Fruit fly (Drosophila melanogaster) whole organism, embryonic: Measurements from ENCODE around the gene cbt.

Experiments used
- Aef1 ChIP-seq: fragments of 200-800 bp; sonication (Bioruptor generic); IDR thresholded peaks from 3 replicates; pipeline ENCODE4 v1.3.6; 2022; ENCODE audit warnings: missing biosample characterization, missing genetic modification characterization
- Asciz ChIP-seq: fragments of 200-800 bp; sonication (Bioruptor generic); optimal IDR thresholded peaks from 2 replicates; lab custom pipeline; 2017; ENCODE audit warnings: missing biosample characterization, mild to moderate bottlenecking, missing genetic modification characterization, missing genetic modification reagents
- Atf-2 ChIP-seq: fragments of 200-800 bp; sonication (Bioruptor generic); optimal IDR thresholded peaks from 2 replicates; lab custom pipeline; 2016; ENCODE audit warnings: missing biosample characterization, missing genetic modification characterization
- CG10209 ChIP-seq: fragments of 200-800 bp; sonication (Bioruptor generic); optimal IDR thresholded peaks from 3 replicates; lab custom pipeline; 2017; ENCODE audit warnings: missing biosample characterization, mild to moderate bottlenecking, missing genetic modification characterization, missing genetic modification reagents
- CG10959 ChIP-seq: fragments of 200-800 bp; sonication (Bioruptor generic); IDR thresholded peaks from 2 replicates; pipeline ENCODE4 v1.3.6; 2022; ENCODE audit warnings: missing biosample characterization, missing genetic modification characterization
- CG1233 ChIP-seq: fragments of 200-800 bp; sonication (Bioruptor generic); optimal IDR thresholded peaks from 4 replicates; lab custom pipeline; 2018; ENCODE audit warnings: missing biosample characterization, mild to moderate bottlenecking, missing genetic modification characterization
- CG14710 ChIP-seq: fragments of 200-800 bp; sonication (Bioruptor generic); optimal IDR thresholded peaks from 3 replicates; lab custom pipeline; 2019; ENCODE audit warnings: missing biosample characterization, mild to moderate bottlenecking, missing genetic modification characterization, moderate library complexity
- CG15479 ChIP-seq: fragments of 200-800 bp; sonication (Bioruptor generic); optimal IDR thresholded peaks from 3 replicates; lab custom pipeline; 2019; ENCODE audit warnings: missing biosample characterization, mild to moderate bottlenecking, missing genetic modification characterization, moderate library complexity
- CG1647 ChIP-seq: fragments of 200-800 bp; sonication (Bioruptor generic); optimal IDR thresholded peaks from 3 replicates; lab custom pipeline; 2016; ENCODE audit warnings: missing biosample characterization, missing genetic modification characterization
- CG16815 ChIP-seq: fragments of 200-800 bp; sonication (Bioruptor generic); optimal IDR thresholded peaks from 3 replicates; lab custom pipeline; 2017; ENCODE audit warnings: missing biosample characterization, mild to moderate bottlenecking, missing genetic modification characterization
- CG17612 ChIP-seq: fragments of 200-800 bp; sonication (Bioruptor generic); IDR thresholded peaks from 2 replicates; pipeline ENCODE4 v1.3.6; 2022; ENCODE audit warnings: missing biosample characterization, missing genetic modification characterization
- CG18011 ChIP-seq: fragments of 200-800 bp; sonication (Bioruptor generic); optimal IDR thresholded peaks from 2 replicates; lab custom pipeline; 2017; ENCODE audit warnings: missing biosample characterization, missing genetic modification characterization, mild to moderate bottlenecking, moderate library complexity, missing genotype
- CG18476 ChIP-seq: fragments of 200-800 bp; sonication (Bioruptor generic); optimal IDR thresholded peaks from 2 replicates; lab custom pipeline; 2016; ENCODE audit warnings: missing biosample characterization, mild to moderate bottlenecking, missing genetic modification characterization
- CG18599 ChIP-seq: fragments of 200-800 bp; sonication (Bioruptor generic); optimal IDR thresholded peaks from 3 replicates; lab custom pipeline; 2017; ENCODE audit warnings: missing biosample characterization, missing genetic modification characterization, mild to moderate bottlenecking, moderate library complexity, missing genetic modification reagents
- CG30403 ChIP-seq: fragments of 200-800 bp; sonication (Bioruptor generic); optimal IDR thresholded peaks from 3 replicates; lab custom pipeline; 2016; ENCODE audit warnings: missing biosample characterization, missing genetic modification characterization
- CG32532 ChIP-seq: fragments of 200-800 bp; sonication (Bioruptor generic); IDR thresholded peaks from 2 replicates; pipeline ENCODE4 v1.3.6; 2022; ENCODE audit warnings: missing biosample characterization, missing genetic modification characterization
- CG4282 ChIP-seq: fragments of 200-800 bp; sonication (Bioruptor generic); optimal IDR thresholded peaks from 2 replicates; lab custom pipeline; 2016; ENCODE audit warnings: missing biosample characterization, missing genetic modification characterization
- CG4424 ChIP-seq: fragments of 200-800 bp; sonication (Bioruptor generic); optimal IDR thresholded peaks from 3 replicates; lab custom pipeline; 2016; ENCODE audit warnings: missing biosample characterization, missing genetic modification characterization
- CG4617 ChIP-seq: fragments of 200-800 bp; sonication (Bioruptor generic); optimal IDR thresholded peaks from 3 replicates; lab custom pipeline; 2016; ENCODE audit warnings: missing biosample characterization, missing genetic modification characterization, borderline replicate concordance
- CG4707 ChIP-seq: fragments of 200-800 bp; sonication (Bioruptor generic); optimal IDR thresholded peaks from 2 replicates; lab custom pipeline; 2018; ENCODE audit warnings: missing biosample characterization, mild to moderate bottlenecking, missing genetic modification characterization, moderate library complexity
- CG6654 ChIP-seq: fragments of 200-800 bp; sonication (Bioruptor generic); optimal IDR thresholded peaks from 2 replicates; lab custom pipeline; 2017; ENCODE audit warnings: missing biosample characterization, mild to moderate bottlenecking, missing genetic modification characterization
- CG6854 ChIP-seq: fragments of 200-800 bp; sonication (Bioruptor generic); optimal IDR thresholded peaks from 3 replicates; lab custom pipeline; 2017; ENCODE audit warnings: missing biosample characterization, mild to moderate bottlenecking, missing genetic modification characterization
- CG9817 ChIP-seq: fragments of 200-800 bp; sonication (Bioruptor generic); optimal IDR thresholded peaks from 2 replicates; lab custom pipeline; 2018; ENCODE audit warnings: missing biosample characterization, mild to moderate bottlenecking, missing genetic modification characterization, moderate library complexity
- Dek ChIP-seq: fragments of 200-800 bp; sonication (Bioruptor generic); optimal IDR thresholded peaks from 3 replicates; lab custom pipeline; 2019; ENCODE audit warnings: missing biosample characterization, mild to moderate bottlenecking, missing genetic modification characterization, moderate library complexity
- Fer2 ChIP-seq: fragments of 200-800 bp; sonication (Bioruptor generic); optimal IDR thresholded peaks from 2 replicates; lab custom pipeline; 2018; ENCODE audit warnings: missing biosample characterization, mild to moderate bottlenecking, missing genetic modification characterization, moderate library complexity
- H2.0 ChIP-seq: fragments of 200-800 bp; sonication (Bioruptor generic); IDR thresholded peaks from 2 replicates; pipeline ENCODE4 v1.3.6; 2022; ENCODE audit warnings: missing biosample characterization, missing genetic modification characterization
- HLH3B ChIP-seq: fragments of 200-800 bp; sonication (Bioruptor generic); IDR thresholded peaks from 2 replicates; pipeline ENCODE4 v1.3.6; 2022; ENCODE audit warnings: missing biosample characterization, missing genetic modification characterization
- HmgZ ChIP-seq: fragments of 200-800 bp; sonication (Bioruptor generic); optimal IDR thresholded peaks from 2 replicates; lab custom pipeline; 2018; ENCODE audit warnings: missing biosample characterization, mild to moderate bottlenecking, missing genetic modification characterization
- Hr78 ChIP-seq, 2 experiments: fragments of 200-800 bp in 1 of 2; fragments of >200 bp in 1 of 2; sonication (Bioruptor generic) in 1 of 2; optimal IDR thresholded peaks; 2 replicates each; lab custom pipeline; 2017 to 2019; ENCODE audit warnings: missing biosample characterization in 2 of 2, missing genetic modification characterization in 2 of 2, mild to moderate bottlenecking in 1 of 2, moderate library complexity in 1 of 2
- Mes4 ChIP-seq: fragments of 200-800 bp; sonication (Bioruptor generic); optimal IDR thresholded peaks from 2 replicates; lab custom pipeline; 2016; ENCODE audit warnings: missing biosample characterization, missing genetic modification characterization
- Nf-YA ChIP-seq: fragments of 200-800 bp; sonication (Bioruptor generic); IDR thresholded peaks from 2 replicates; pipeline ENCODE4 v1.3.6; 2022; ENCODE audit warnings: missing biosample characterization, missing genetic modification characterization
- Rfx ChIP-seq: fragments of 200-800 bp; sonication (Bioruptor generic); IDR thresholded peaks from 2 replicates; pipeline ENCODE4 v1.3.6; 2022; ENCODE audit warnings: missing biosample characterization, missing genetic modification characterization
- Scr ChIP-seq: fragments of 200-800 bp; sonication (Bioruptor generic); IDR thresholded peaks from 2 replicates; pipeline ENCODE4 v1.3.6; 2022; ENCODE audit warnings: missing biosample characterization, missing genetic modification characterization; ENCODE audit not compliant: partially characterized antibody
- ac ChIP-seq: fragments of 200-800 bp; sonication (Bioruptor generic); optimal IDR thresholded peaks from 3 replicates; lab custom pipeline; 2017; ENCODE audit warnings: missing biosample characterization, mild to moderate bottlenecking, missing genetic modification characterization
- aop ChIP-seq: fragments of 200-800 bp; sonication (Bioruptor generic); IDR thresholded peaks from 2 replicates; pipeline ENCODE4 v1.3.6; 2022; ENCODE audit warnings: missing biosample characterization, missing genetic modification characterization
- cg ChIP-seq: fragments of 200-800 bp; sonication (Bioruptor generic); optimal IDR thresholded peaks from 3 replicates; lab custom pipeline; 2019; ENCODE audit warnings: missing biosample characterization, mild to moderate bottlenecking, missing genetic modification characterization, moderate library complexity
- chif ChIP-seq, 2 experiments: fragments of 200-800 bp; sonication (Bioruptor generic); optimal IDR thresholded peaks; 3 replicates each; lab custom pipeline; 2016; ENCODE audit warnings: missing biosample characterization in 2 of 2, missing genetic modification characterization in 2 of 2
- dimm ChIP-seq: fragments of 200-800 bp; sonication (Bioruptor generic); IDR thresholded peaks from 2 replicates; pipeline ENCODE4 v1.3.6; 2022; ENCODE audit warnings: missing biosample characterization, missing genetic modification characterization
- fd102C ChIP-seq: fragments of 200-800 bp; sonication (Bioruptor generic); optimal IDR thresholded peaks from 2 replicates; lab custom pipeline; 2018; ENCODE audit warnings: missing biosample characterization, mild to moderate bottlenecking, missing genetic modification characterization, moderate library complexity
- fd64A ChIP-seq: fragments of 200-800 bp; sonication (Bioruptor generic); optimal IDR thresholded peaks from 3 replicates; lab custom pipeline; 2018; ENCODE audit warnings: missing biosample characterization, mild to moderate bottlenecking, missing genetic modification characterization
- ind ChIP-seq: fragments of 200-800 bp; sonication (Bioruptor generic); optimal IDR thresholded peaks from 3 replicates; lab custom pipeline; 2016; ENCODE audit warnings: missing biosample characterization, missing genetic modification characterization
- jigr1 ChIP-seq: fragments of 200-800 bp; sonication (Bioruptor generic); IDR thresholded peaks from 3 replicates; pipeline ENCODE4 v1.3.6; 2022; ENCODE audit warnings: missing biosample characterization, missing genetic modification characterization
- jing ChIP-seq: fragments of 200-800 bp; sonication (Bioruptor generic); optimal IDR thresholded peaks from 2 replicates; lab custom pipeline; 2018; ENCODE audit warnings: missing biosample characterization, mild to moderate bottlenecking, missing genetic modification characterization
- org-1 ChIP-seq: fragments of 200-800 bp; sonication (Bioruptor generic); optimal IDR thresholded peaks from 2 replicates; lab custom pipeline; 2017; ENCODE audit warnings: missing biosample characterization, missing genetic modification characterization
- prd ChIP-seq, 3 experiments: fragments of >200 bp in 2 of 3; fragments of 200-800 bp in 1 of 3; sonication (Bioruptor generic) in 1 of 3; optimal IDR thresholded peaks in 2 of 3; IDR thresholded peaks in 1 of 3; 2 replicates in 2 of 3; 3 replicates in 1 of 3; pipeline versions ENCODE4 v1.3.6 to Lab custom; 2017 to 2022; ENCODE audit warnings: missing biosample characterization in 1 of 3, missing genetic modification characterization in 1 of 3
- shn ChIP-seq: fragments of 200-800 bp; sonication (Bioruptor generic); optimal IDR thresholded peaks from 3 replicates; lab custom pipeline; 2016; ENCODE audit warnings: missing biosample characterization, missing genetic modification characterization
- sr ChIP-seq: fragments of 200-800 bp; sonication (Bioruptor generic); IDR thresholded peaks from 3 replicates; pipeline ENCODE4 v1.3.6; 2022; ENCODE audit warnings: missing biosample characterization, missing genetic modification characterization
- twi ChIP-seq: fragments of 200-800 bp; optimal IDR thresholded peaks from 2 replicates; lab custom pipeline; 2019; ENCODE audit warnings: missing biosample characterization, mild to moderate bottlenecking, missing genetic modification characterization, moderate library complexity
- vvl ChIP-seq: fragments of 200-800 bp; sonication (Bioruptor generic); IDR thresholded peaks from 2 replicates; pipeline ENCODE4 v1.3.6; 2022; ENCODE audit warnings: missing biosample characterization, missing genetic modification characterization
- wdn ChIP-seq: fragments of 200-800 bp; sonication (Bioruptor generic); IDR thresholded peaks from 2 replicates; pipeline ENCODE4 v1.3.6; 2022; ENCODE audit warnings: missing biosample characterization, missing genetic modification characterization

Gene cbt

dm6 chr2L:471021-471479 lies 8.4 kb downstream of the cbt start (continued):
- TF ChIP-seq CG18011 (peak; percentile 26), Hr78 (GFP tag; optimal IDR thresholded peaks at IDR 0.05; lab: Kevin White, UChicago) (no peak), sr (GFP tag; lab: Robert Waterston, UW) (no peak), ind (peak; percentile 30), CG4617 (GFP tag; lab: Kevin White, UChicago) (no peak), Mes4 (GFP tag; lab: Kevin White, UChicago) (no peak), fd64A (GFP tag; lab: Kevin White, UChicago) (no peak), CG4282 (GFP tag; lab: Kevin White, UChicago) (no peak), jing (peak; percentile 49), Nf-YA (GFP tag; lab: Robert Waterston, UW) (no peak), HmgZ (tag; lab: Kevin White, UChicago) (no peak), Dek (tag; lab: Kevin White, UChicago) (peak; percentile 19), Asciz (GFP tag; lab: Kevin White, UChicago) (peak; percentile 29), Rfx (GFP tag; lab: Robert Waterston, UW) (no peak), CG15479 (GFP tag; lab: Kevin White, UChicago) (no peak), cg (GFP tag; lab: Kevin White, UChicago) (peak; percentile 12), CG1647 (no peak), Aef1 (GFP tag; lab: Robert Waterston, UW) (no peak), CG17612 (GFP tag; lab: Robert Waterston, UW) (no peak), CG32532 (GFP tag; lab: Robert Waterston, UW) (no peak), CG6654 (GFP tag; lab: Kevin White, UChicago) (peak; percentile 27), wdn (GFP tag; lab: Robert Waterston, UW) (no peak), ac (no peak), Fer2 (peak; percentile 20), CG18476 (GFP tag; lab: Kevin White, UChicago) (no peak), chif (GFP tag; optimal IDR thresholded peaks at IDR 0.05; lab: Kevin White, UChicago) (no peak), CG4424 (GFP tag; lab: Kevin White, UChicago) (peak; percentile 46), org-1 (GFP tag; lab: Kevin White, UChicago) (peak; percentile 51), CG10209 (peak; percentile 67), CG9817 (tag; lab: Kevin White, UChicago) (peak; percentile 47), fd102C (GFP tag; lab: Kevin White, UChicago) (no peak), Atf-2 (GFP tag; lab: Kevin White, UChicago) (no peak), shn (GFP tag; lab: Kevin White, UChicago) (no peak), CG16815 (GFP tag; lab: Kevin White, UChicago) (peak; percentile 39), jigr1 (GFP tag; lab: Robert Waterston, UW) (no peak), Scr (GFP tag; lab: Robert Waterston, UW) (no peak), CG6854 (GFP tag; lab: Kevin White, UChicago) (no peak), twi (tag; lab: Kevin White, UChicago) (peak; percentile 16), CG10959 (GFP tag; lab: Robert Waterston, UW) (no peak), prd (optimal IDR thresholded peaks at IDR 0.05; lab: Kevin White, UChicago) (no peak), prd (GFP tag; IDR thresholded peaks at IDR 0.05; lab: Robert Waterston, UW) (no peak; the same call in 2 of the 3 replicates), CG1233 (no peak), CG14710 (peak; percentile 4), CG4707 (GFP tag; lab: Kevin White, UChicago) (no peak), dimm (GFP tag; lab: Robert Waterston, UW) (no peak), CG18599 (GFP tag; lab: Kevin White, UChicago) (peak; percentile 80), vvl (no peak), H2.0 (GFP tag; lab: Robert Waterston, UW) (no peak), HLH3B (GFP tag; lab: Robert Waterston, UW) (no peak), aop (no peak), CG30403 (peak; percentile 29)
